Worm (Caenorhabditis elegans): ENCODE data around the gene arl-5.

The arl-5 gene

DNA sequence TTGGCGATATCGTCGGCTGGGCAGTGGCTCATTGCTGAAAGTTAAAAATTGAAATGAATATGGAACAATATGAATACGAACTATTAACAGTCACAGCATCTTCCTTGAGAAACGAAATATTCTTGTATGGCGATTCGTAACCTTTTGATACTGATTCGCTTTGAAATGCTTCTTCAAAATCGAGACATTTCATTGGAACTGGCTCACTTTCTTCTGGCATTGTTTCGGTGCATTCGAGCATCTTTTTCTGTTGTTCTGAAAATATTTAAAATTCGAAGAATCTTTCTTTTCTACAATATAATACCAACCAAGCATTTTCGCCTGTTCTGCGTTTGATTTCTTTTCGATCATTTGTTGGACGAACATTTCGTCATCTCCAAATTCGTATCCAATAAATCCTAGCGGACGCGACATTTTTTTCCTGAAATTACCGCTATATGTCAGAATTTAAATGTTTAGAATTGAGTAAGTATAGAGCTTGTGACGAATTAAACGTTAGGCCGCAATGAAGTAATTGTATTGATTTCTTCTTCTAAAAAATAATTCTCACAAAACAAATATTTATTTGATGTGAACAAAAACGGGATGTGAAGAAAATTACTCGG lies 1.4 kb downstream of the arl-5 start, which contains the start of gene lin-52:
lin-52 (minus strand) TSS at position 421 of the 605 bp plus-strand sequence.
- TF ChIP-seq che-1 (tag; optimal IDR thresholded peaks at IDR 0.05), result no peak
- TF ChIP-seq ttx-3 (tag; optimal IDR thresholded peaks at IDR 0.05), result no peak
- no peak for TF ChIP-seq ceh-6 (GFP tag; optimal IDR thresholded peaks at IDR 0.05)
- TF ChIP-seq sdc-2 (tag; optimal IDR thresholded peaks at IDR 0.05), result no peak
- TF ChIP-seq K02D7.2 (tag; optimal IDR thresholded peaks at IDR 0.05), result no peak
- TF ChIP-seq fkh-10 (GFP tag; optimal IDR thresholded peaks at IDR 0.05), result no peak
- no peak for TF ChIP-seq tbx-7 (tag; optimal IDR thresholded peaks at IDR 0.05)
- no peak for TF ChIP-seq ztf-16 (tag; optimal IDR thresholded peaks at IDR 0.05)
- TF ChIP-seq elt-4 (tag; optimal IDR thresholded peaks at IDR 0.05), result no peak
- no peak for TF ChIP-seq unc-3 (GFP tag; conservative IDR thresholded peaks at IDR 0.05)
- no peak for TF ChIP-seq unc-3 (tag; optimal IDR thresholded peaks at IDR 0.05)

DNA sequence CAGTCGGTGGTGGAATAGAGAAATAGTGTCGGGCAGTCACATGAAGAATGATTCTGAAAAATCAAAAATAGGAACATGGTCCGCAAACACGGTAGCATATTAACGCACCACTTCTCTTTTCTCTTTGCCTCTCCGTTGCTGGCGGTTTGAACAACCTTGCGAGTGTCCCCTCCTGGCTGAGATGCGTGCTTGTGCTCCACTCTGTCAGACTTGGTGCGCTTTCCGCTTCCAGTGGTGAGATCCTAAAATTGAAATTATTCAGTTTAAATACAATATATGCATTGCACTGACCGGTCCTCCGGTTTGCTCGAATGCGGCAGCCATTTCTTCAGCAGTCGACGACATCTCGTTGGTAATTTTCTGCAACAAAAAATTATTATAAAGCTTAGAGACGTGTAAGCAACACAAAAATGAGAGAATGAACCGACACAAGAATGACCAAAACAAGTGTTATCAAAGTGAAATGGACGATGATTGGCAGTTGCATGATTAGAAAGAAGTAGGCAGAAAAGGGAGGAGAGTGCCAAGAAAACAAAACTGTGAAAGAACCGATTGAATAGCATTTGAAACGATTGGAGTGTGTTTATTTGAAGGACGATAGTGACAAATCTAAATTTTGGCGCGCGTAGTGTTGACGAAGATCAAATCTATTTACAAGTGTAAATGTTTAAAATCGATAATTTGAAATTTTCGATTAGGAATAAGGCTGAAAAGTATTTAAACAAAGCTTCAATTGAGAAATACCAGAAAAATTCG lies 2.2 kb downstream of the arl-5 start, which contains the start of gene ZK632.9:
ZK632.9 (minus strand) TSS at position 360 of the 756 bp plus-strand sequence.
- no peak for TF ChIP-seq lin-11 (tag; optimal IDR thresholded peaks at IDR 0.05)
- peak; percentile 14 for TF ChIP-seq tbx-2 (tag; optimal IDR thresholded peaks at IDR 0.05)

- TF ChIP-seq ama-1 (optimal IDR thresholded peaks at IDR 0.05) (no peak), rnt-1 (tag; optimal IDR thresholded peaks at IDR 0.05) (no peak), hlh-30 (tag; optimal IDR thresholded peaks at IDR 0.05; ENCODE audit: insufficient read depth) (peak; percentile 55), nfya-1 (tag; optimal IDR thresholded peaks at IDR 0.05) (peak; percentile 3), C08G9.2 (tag; optimal IDR thresholded peaks at IDR 0.05) (no peak), elt-2 (tag; optimal IDR thresholded peaks at IDR 0.05) (no peak)
These were observed 3.0 kb downstream of the arl-5 start for ce11 chrIII:9826005-9826404.

DNA sequence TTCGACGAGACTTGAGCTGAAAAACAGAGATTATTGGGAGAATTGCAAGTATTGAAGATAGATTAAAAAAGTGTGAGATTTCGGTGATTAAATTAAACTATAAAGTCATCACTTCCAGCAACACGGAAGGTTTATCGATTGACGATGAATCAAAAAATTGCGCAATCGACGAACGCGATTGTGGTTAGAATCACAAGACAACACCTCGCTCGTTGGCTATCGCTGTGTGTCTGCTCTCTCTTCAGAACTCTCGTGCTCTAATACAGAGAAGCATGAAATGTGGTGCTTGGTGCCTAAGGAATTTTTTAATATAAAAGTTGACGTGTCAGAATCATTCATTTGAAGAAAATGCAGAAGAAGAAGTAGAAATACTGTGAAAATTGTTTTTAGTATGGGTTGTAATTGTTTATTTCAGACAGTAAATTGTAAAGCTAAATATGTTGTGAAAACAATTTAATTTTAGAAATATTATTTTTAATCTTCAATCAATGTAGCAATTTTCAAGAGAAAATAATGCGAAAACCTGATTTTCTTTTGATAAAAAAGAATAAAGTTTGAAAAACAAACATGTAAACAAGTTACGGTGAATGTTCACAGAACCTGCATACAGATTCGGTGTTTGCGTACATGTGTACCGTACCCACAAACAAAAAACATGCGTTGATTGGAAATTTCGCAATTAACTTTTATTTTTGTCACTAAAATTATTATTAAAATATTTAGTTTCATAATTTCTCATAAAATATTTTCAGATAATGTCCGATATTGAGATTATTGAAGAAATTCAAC lies 4.3 kb downstream of the arl-5 start, which contains the start of the genes ZK632.10 and ZK632.11:
ZK632.10 (minus strand) TSS at position 560 of the 789 bp plus-strand sequence.
ZK632.11 (plus strand) TSS at position 753 of the 789 bp plus-strand sequence.
- TF ChIP-seq elt-2 (tag; optimal IDR thresholded peaks at IDR 0.05), result no peak
- peak; percentile 18 for TF ChIP-seq nfya-1 (tag; optimal IDR thresholded peaks at IDR 0.05)
- peak; percentile 78 for TF ChIP-seq hlh-30 (tag; optimal IDR thresholded peaks at IDR 0.05; ENCODE audit: insufficient read depth)
- TF ChIP-seq rnt-1 (tag; optimal IDR thresholded peaks at IDR 0.05), result peak; percentile 7

DNA sequence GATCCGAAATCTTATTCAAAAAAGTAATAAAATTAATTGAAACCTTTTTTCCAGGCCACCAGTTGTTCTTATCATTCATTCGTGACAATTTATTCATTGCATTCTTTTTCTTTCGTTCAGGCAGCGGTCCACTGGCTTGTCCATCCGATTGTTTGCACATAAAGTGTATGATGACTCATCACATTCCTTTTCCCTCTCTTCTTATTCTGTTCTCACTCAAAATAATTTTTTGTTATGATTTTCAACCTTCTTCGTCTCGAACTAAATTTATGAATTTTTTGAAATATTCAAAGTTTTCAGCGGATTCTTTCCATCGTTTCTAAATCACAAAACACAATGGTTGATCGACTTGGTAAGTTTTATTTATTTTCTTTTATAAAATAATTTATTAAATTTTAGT lies 7.5 kb downstream of the arl-5 start, which contains the start of gene ZK632.12:
ZK632.12 (plus strand) TSS at position 301 of the 400 bp plus-strand sequence.
- TF ChIP-seq hlh-6 (tag; optimal IDR thresholded peaks at IDR 0.05) (no peak), zip-5 (tag; optimal IDR thresholded peaks at IDR 0.05) (no peak), syd-9 (tag; optimal IDR thresholded peaks at IDR 0.05) (no peak), pat-9 (tag; optimal IDR thresholded peaks at IDR 0.05) (no peak), hlh-15 (tag; optimal IDR thresholded peaks at IDR 0.05) (no peak), sdc-2 (tag; optimal IDR thresholded peaks at IDR 0.05) (no peak), Y22D7AL.16 (tag; optimal IDR thresholded peaks at IDR 0.05) (no peak)

- TF ChIP-seq madf-2 (tag; optimal IDR thresholded peaks at IDR 0.05) (no peak), C08G9.2 (tag; optimal IDR thresholded peaks at IDR 0.05) (no peak), pqm-1 (tag; optimal IDR thresholded peaks at IDR 0.05) (no peak), fkh-6 (tag; optimal IDR thresholded peaks at IDR 0.05) (no peak), unc-42 (tag; optimal IDR thresholded peaks at IDR 0.05) (no peak)
These were observed 9.5 kb downstream of the arl-5 start for ce11 chrIII:9832569-9832968.

Data from whole organism, late embryonic.